Fruit fly (Drosophila melanogaster) whole organism, embryonic: ENCODE data around the gene Sr-CI.

Experiments
- Asciz ChIP-seq: fragments of 200-800 bp; sonication (Bioruptor generic); optimal IDR thresholded peaks from 2 replicates; lab custom pipeline; 2017; ENCODE audit warnings: missing biosample characterization, mild to moderate bottlenecking, missing genetic modification characterization, missing genetic modification reagents
- Atf6 ChIP-seq: fragments of 200-800 bp; sonication (Bioruptor generic); IDR thresholded peaks from 2 replicates; pipeline ENCODE4 v1.3.6; 2022; ENCODE audit warnings: missing biosample characterization, missing genetic modification characterization
- Bdp1 ChIP-seq: fragments of 200-800 bp; sonication (Bioruptor generic); optimal IDR thresholded peaks from 3 replicates; lab custom pipeline; 2016; ENCODE audit warnings: missing biosample characterization, missing genetic modification characterization
- Bteb2 ChIP-seq: fragments of 200-800 bp; sonication (Bioruptor generic); optimal IDR thresholded peaks from 2 replicates; lab custom pipeline; 2016; ENCODE audit warnings: missing biosample characterization, missing genetic modification characterization
- CG10267 ChIP-seq: fragments of 200-800 bp; sonication (Bioruptor generic); optimal IDR thresholded peaks from 2 replicates; lab custom pipeline; 2018; ENCODE audit warnings: missing biosample characterization, mild to moderate bottlenecking, missing genetic modification characterization, moderate library complexity
- CG10654 ChIP-seq: fragments of 200-800 bp; sonication (Bioruptor generic); optimal IDR thresholded peaks from 2 replicates; lab custom pipeline; 2016; ENCODE audit warnings: missing biosample characterization, missing genetic modification characterization
- CG10979 ChIP-seq: fragments of 200-800 bp; sonication (Bioruptor generic); optimal IDR thresholded peaks from 2 replicates; lab custom pipeline; 2018; ENCODE audit warnings: missing biosample characterization, mild to moderate bottlenecking, missing genetic modification characterization, moderate library complexity
- CG12104 ChIP-seq: fragments of 200-800 bp; sonication (Bioruptor generic); optimal IDR thresholded peaks from 3 replicates; lab custom pipeline; 2016; ENCODE audit warnings: missing biosample characterization, missing genetic modification characterization
- CG12744 ChIP-seq: fragments of 200-800 bp; sonication (Bioruptor generic); optimal IDR thresholded peaks from 2 replicates; lab custom pipeline; 2016; ENCODE audit warnings: missing biosample characterization, missing genetic modification characterization
- CG15479 ChIP-seq: fragments of 200-800 bp; sonication (Bioruptor generic); optimal IDR thresholded peaks from 3 replicates; lab custom pipeline; 2019; ENCODE audit warnings: missing biosample characterization, mild to moderate bottlenecking, missing genetic modification characterization, moderate library complexity
- CG17328 ChIP-seq: fragments of 200-800 bp; sonication (Bioruptor generic); IDR thresholded peaks from 2 replicates; pipeline ENCODE4 v1.3.6; 2022; ENCODE audit warnings: missing biosample characterization, missing genetic modification characterization
- CG2202 ChIP-seq: fragments of 200-800 bp; sonication (Bioruptor generic); optimal IDR thresholded peaks from 2 replicates; lab custom pipeline; 2018; ENCODE audit warnings: missing biosample characterization, mild to moderate bottlenecking, missing genetic modification characterization
- CG2875 ChIP-seq: fragments of 200-800 bp; sonication (Bioruptor generic); optimal IDR thresholded peaks from 2 replicates; lab custom pipeline; 2017; ENCODE audit warnings: missing biosample characterization, mild to moderate bottlenecking, missing genetic modification characterization, missing genetic modification reagents
- CG32532 ChIP-seq: fragments of 200-800 bp; sonication (Bioruptor generic); IDR thresholded peaks from 2 replicates; pipeline ENCODE4 v1.3.6; 2022; ENCODE audit warnings: missing biosample characterization, missing genetic modification characterization
- CG3995 ChIP-seq: fragments of 200-800 bp; sonication (Bioruptor generic); optimal IDR thresholded peaks from 3 replicates; lab custom pipeline; 2016; ENCODE audit warnings: missing biosample characterization, missing genetic modification characterization
- CG6272 ChIP-seq: fragments of 200-800 bp; sonication (Bioruptor generic); IDR thresholded peaks from 2 replicates; pipeline ENCODE4 v1.3.6; 2022; ENCODE audit warnings: missing biosample characterization, missing genetic modification characterization
- CG6654 ChIP-seq: fragments of 200-800 bp; sonication (Bioruptor generic); optimal IDR thresholded peaks from 2 replicates; lab custom pipeline; 2017; ENCODE audit warnings: missing biosample characterization, mild to moderate bottlenecking, missing genetic modification characterization
- CG7745 ChIP-seq: fragments of 200-800 bp; sonication (Bioruptor generic); optimal IDR thresholded peaks from 2 replicates; lab custom pipeline; 2018; ENCODE audit warnings: missing biosample characterization, mild to moderate bottlenecking, missing genetic modification characterization, moderate library complexity
- CG7963 ChIP-seq: fragments of 200-800 bp; sonication (Bioruptor generic); IDR thresholded peaks from 3 replicates; pipeline ENCODE4 v1.3.6; 2022; ENCODE audit warnings: missing biosample characterization, missing genetic modification characterization; ENCODE audit not compliant: partially characterized antibody
- CG7987 ChIP-seq: fragments of 200-800 bp; sonication (Bioruptor generic); optimal IDR thresholded peaks from 2 replicates; lab custom pipeline; 2018; ENCODE audit warnings: missing biosample characterization, mild to moderate bottlenecking, missing genetic modification characterization, moderate library complexity
- CG8089 ChIP-seq: fragments of 200-800 bp; sonication (Bioruptor generic); optimal IDR thresholded peaks from 3 replicates; lab custom pipeline; 2016; ENCODE audit warnings: missing biosample characterization, missing genetic modification characterization
- CG8388 ChIP-seq: fragments of 200-800 bp; sonication (Bioruptor generic); optimal IDR thresholded peaks from 2 replicates; lab custom pipeline; 2019; ENCODE audit warnings: missing biosample characterization, mild to moderate bottlenecking, missing genetic modification characterization, moderate library complexity
- MTF-1 ChIP-seq: fragments of 200-800 bp; sonication (Bioruptor generic); optimal IDR thresholded peaks from 2 replicates; lab custom pipeline; 2018; ENCODE audit warnings: missing biosample characterization, mild to moderate bottlenecking, missing genetic modification characterization, borderline replicate concordance
- Myb ChIP-seq: fragments of 200-800 bp; sonication (Bioruptor generic); optimal IDR thresholded peaks from 2 replicates; lab custom pipeline; 2016; ENCODE audit warnings: missing biosample characterization, missing genetic modification characterization
- Side ChIP-seq: fragments of 200-800 bp; sonication (Bioruptor generic); optimal IDR thresholded peaks from 2 replicates; lab custom pipeline; 2016; ENCODE audit warnings: missing biosample characterization, missing genetic modification characterization
- Sin3A ChIP-seq: fragments of >200 bp; optimal IDR thresholded peaks from 2 replicates; lab custom pipeline; 2018
- al ChIP-seq: fragments of 200-800 bp; sonication (Bioruptor generic); IDR thresholded peaks from 2 replicates; pipeline ENCODE4 v1.3.6; 2022; ENCODE audit warnings: missing biosample characterization, missing genetic modification characterization
- aop ChIP-seq: fragments of 200-800 bp; sonication (Bioruptor generic); IDR thresholded peaks from 2 replicates; pipeline ENCODE4 v1.3.6; 2022; ENCODE audit warnings: missing biosample characterization, missing genetic modification characterization
- cas ChIP-seq: fragments of 200-800 bp; sonication (Bioruptor generic); IDR thresholded peaks from 2 replicates; pipeline ENCODE4 v1.3.6; 2022; ENCODE audit warnings: missing biosample characterization, missing genetic modification characterization
- chm ChIP-seq: fragments of 200-800 bp; sonication (Bioruptor generic); IDR thresholded peaks from 2 replicates; pipeline ENCODE4 v1.3.6; 2022; ENCODE audit warnings: missing biosample characterization, missing genetic modification characterization
- croc ChIP-seq: fragments of 200-800 bp; sonication (Bioruptor generic); conservative IDR thresholded peaks from 3 replicates; pipeline ENCODE4 v1.3.6; 2022; ENCODE audit warnings: missing biosample characterization, missing genetic modification characterization
- dmrt11E ChIP-seq: fragments of 200-800 bp; sonication (Bioruptor generic); optimal IDR thresholded peaks from 3 replicates; lab custom pipeline; 2018; ENCODE audit warnings: missing biosample characterization, mild to moderate bottlenecking, missing genetic modification characterization, moderate library complexity
- fu2 ChIP-seq: fragments of 200-800 bp; sonication (Bioruptor generic); optimal IDR thresholded peaks from 2 replicates; lab custom pipeline; 2016; ENCODE audit warnings: missing biosample characterization, missing genetic modification characterization
- gce ChIP-seq: fragments of 200-800 bp; sonication (Bioruptor generic); IDR thresholded peaks from 3 replicates; pipeline ENCODE4 v1.3.6; 2022; ENCODE audit warnings: missing biosample characterization, missing genetic modification characterization
- gcm ChIP-seq: fragments of 200-800 bp; sonication (Bioruptor generic); optimal IDR thresholded peaks from 2 replicates; lab custom pipeline; 2019; ENCODE audit warnings: missing biosample characterization, mild to moderate bottlenecking, missing genetic modification characterization, moderate library complexity
- hb ChIP-seq: fragments of 200-800 bp; sonication (Bioruptor generic); IDR thresholded peaks from 3 replicates; pipeline ENCODE4 v1.3.6; 2022; ENCODE audit warnings: missing biosample characterization, missing genetic modification characterization; ENCODE audit not compliant: partially characterized antibody
- insv ChIP-seq, 2 experiments: fragments of 200-800 bp; sonication (Bioruptor generic); optimal IDR thresholded peaks; 3 replicates each; lab custom pipeline; 2016 to 2018; ENCODE audit warnings: missing biosample characterization in 2 of 2, missing genetic modification characterization in 2 of 2
- lab ChIP-seq: fragments of 200-800 bp; sonication (Bioruptor generic); optimal IDR thresholded peaks from 3 replicates; lab custom pipeline; 2017; ENCODE audit warnings: missing biosample characterization, missing genetic modification characterization, mild to moderate bottlenecking, moderate library complexity, missing genetic modification reagents
- luna ChIP-seq: fragments of 200-800 bp; sonication (Bioruptor generic); optimal IDR thresholded peaks from 2 replicates; lab custom pipeline; 2016; ENCODE audit warnings: missing biosample characterization, missing genetic modification characterization
- mld ChIP-seq: fragments of 200-800 bp; sonication (Bioruptor generic); IDR thresholded peaks from 3 replicates; pipeline ENCODE4 v1.3.6; 2022; ENCODE audit warnings: missing biosample characterization, missing genetic modification characterization; ENCODE audit not compliant: partially characterized antibody
- odd ChIP-seq: fragments of 200-800 bp; sonication (Bioruptor generic); optimal IDR thresholded peaks from 2 replicates; lab custom pipeline; 2017; ENCODE audit warnings: missing biosample characterization, mild to moderate bottlenecking, missing genetic modification characterization
- otp ChIP-seq: fragments of 200-800 bp; sonication (Bioruptor generic); IDR thresholded peaks from 3 replicates; pipeline ENCODE4, ENCODE4 v1.3.6; 2022; ENCODE audit warnings: missing biosample characterization, missing genetic modification characterization
- pb ChIP-seq: fragments of 200-800 bp; sonication (Bioruptor generic); optimal IDR thresholded peaks from 3 replicates; lab custom pipeline; 2016; ENCODE audit warnings: missing biosample characterization, missing genetic modification characterization
- pnt ChIP-seq: fragments of 200-800 bp; sonication (Bioruptor generic); optimal IDR thresholded peaks from 3 replicates; lab custom pipeline; 2016; ENCODE audit warnings: missing biosample characterization, missing genetic modification characterization
- ranshi ChIP-seq: fragments of 200-800 bp; sonication (Bioruptor generic); IDR thresholded peaks from 2 replicates; pipeline ENCODE4 v1.3.6; 2022; ENCODE audit warnings: missing biosample characterization, missing genetic modification characterization
- rib ChIP-seq: fragments of 200-800 bp; sonication (Bioruptor generic); IDR thresholded peaks from 2 replicates; pipeline ENCODE4 v1.3.6; 2022; ENCODE audit warnings: missing biosample characterization, missing genetic modification characterization
- run ChIP-seq: fragments of 200-800 bp; sonication (Bioruptor generic); optimal IDR thresholded peaks from 3 replicates; lab custom pipeline; 2018; ENCODE audit warnings: missing biosample characterization, mild to moderate bottlenecking, missing genetic modification characterization
- sc ChIP-seq, 3 experiments: fragments of >200 bp in 2 of 3; fragments of 200-800 bp in 1 of 3; sonication (Bioruptor generic) in 1 of 3; optimal IDR thresholded peaks; 2 replicates in 2 of 3; 3 replicates in 1 of 3; lab custom pipeline; 2017; ENCODE audit warnings: mild to moderate bottlenecking in 1 of 3, missing biosample characterization in 1 of 3, missing genetic modification characterization in 1 of 3, missing genetic modification reagents in 1 of 3
- sens ChIP-seq: fragments of 200-800 bp; sonication (Bioruptor generic); peaks from one replicate; lab custom pipeline; 2016; ENCODE audit warnings: missing biosample characterization, missing genetic modification characterization
- tio ChIP-seq: fragments of 200-800 bp; sonication (Bioruptor generic); optimal IDR thresholded peaks from 2 replicates; lab custom pipeline; 2017; ENCODE audit warnings: missing biosample characterization, missing genetic modification characterization, inconsistent platforms
- vfl ChIP-seq: fragments of 200-800 bp; sonication (Bioruptor generic); optimal IDR thresholded peaks from 2 replicates; lab custom pipeline; 2016; ENCODE audit warnings: missing biosample characterization, missing genetic modification characterization

The Sr-CI gene

dm6 chr2L:4080768-4081167, 40.7 kb upstream of the Sr-CI start (continued):
- TF ChIP-seq lab (GFP tag; lab: Kevin White, UChicago) (peak; percentile 66), CG6272 (GFP tag; lab: Robert Waterston, UW) (peak; percentile 65), Bteb2 (no peak), run (tag; lab: Kevin White, UChicago) (peak; percentile 57), gce (GFP tag; lab: Robert Waterston, UW) (peak; percentile 18; the same call in 1 of the 3 replicates), otp (peak; percentile 83), CG3995 (no peak), tio (GFP tag; lab: Kevin White, UChicago) (peak; percentile 84), Myb (GFP tag; lab: Kevin White, UChicago) (peak; percentile 34), Atf6 (GFP tag; lab: Robert Waterston, UW) (peak; percentile 84), mld (no peak), CG15479 (no peak), MTF-1 (GFP tag; lab: Kevin White, UChicago) (no peak), pnt (GFP tag; lab: Kevin White, UChicago) (peak; percentile 68), CG7987 (GFP tag; lab: Kevin White, UChicago) (peak; percentile 30), CG10654 (GFP tag; lab: Kevin White, UChicago) (peak; percentile 45), al (GFP tag; lab: Robert Waterston, UW) (peak; percentile 59), luna (GFP tag; lab: Kevin White, UChicago) (no peak), CG8089 (peak; percentile 86), cas (GFP tag; lab: Robert Waterston, UW) (0 out of 2 replicates have a peak, but pooled peaks have one; percentile 19), CG12744 (GFP tag; lab: Kevin White, UChicago) (peak; percentile 64), CG7963 (GFP tag; lab: Robert Waterston, UW) (no peak), Sin3A (lab: Kevin White, UChicago) (no peak), ranshi (GFP tag; lab: Robert Waterston, UW) (peak; percentile 83), dmrt11E (peak; percentile 33), CG10979 (tag; lab: Kevin White, UChicago) (peak; percentile 58), Side (GFP tag; lab: Kevin White, UChicago) (peak; percentile 57), sc (optimal IDR thresholded peaks at IDR 0.05; lab: Kevin White, UChicago) (no peak), sc (GFP tag; optimal IDR thresholded peaks at IDR 0.05; lab: Kevin White, UChicago) (peak; percentile 58), fu2 (GFP tag; lab: Kevin White, UChicago) (peak; percentile 64), CG7745 (tag; lab: Kevin White, UChicago) (no peak), Asciz (GFP tag; lab: Kevin White, UChicago) (peak; percentile 9), rib (GFP tag; lab: Robert Waterston, UW) (no peak), CG6654 (GFP tag; lab: Kevin White, UChicago) (peak; percentile 8), pb (GFP tag; lab: Kevin White, UChicago) (peak; percentile 70), odd (GFP tag; lab: Kevin White, UChicago) (peak; percentile 44), CG12104 (GFP tag; lab: Kevin White, UChicago) (peak; percentile 44), CG8388 (GFP tag; lab: Kevin White, UChicago) (peak; percentile 40), insv (GFP tag; optimal IDR thresholded peaks at IDR 0.05; lab: Kevin White, UChicago) (no peak), gcm (GFP tag; lab: Kevin White, UChicago) (peak; percentile 71), croc (GFP tag; lab: Robert Waterston, UW) (peak; percentile 50), vfl (GFP tag; lab: Kevin White, UChicago) (peak; percentile 15), CG10267 (peak; percentile 22), CG2202 (tag; lab: Kevin White, UChicago) (peak; percentile 9), chm (GFP tag; lab: Robert Waterston, UW) (peak; percentile 72), Bdp1 (peak; percentile 69), sens (GFP tag; lab: Kevin White, UChicago) (peak; percentile 90), hb (GFP tag; lab: Robert Waterston, UW) (no peak), CG17328 (GFP tag; lab: Robert Waterston, UW) (peak; percentile 80), CG2875 (GFP tag; lab: Kevin White, UChicago) (peak; percentile 56), CG32532 (peak; percentile 69), aop (peak; percentile 47; the same call in 1 of the 2 replicates)
